Worm (Caenorhabditis elegans): ENCODE measurements around the gene F44E7.5.

ce11 chrV:5822968-5823367, 42.2 kb upstream of the F44E7.5 start:
- TF ChIP-seq ztf-23 (GFP tag; IDR thresholded peaks at IDR 0.05) (no peak), ref-1 (GFP tag; conservative IDR thresholded peaks at IDR 0.05) (no peak), cog-1 (tag; optimal IDR thresholded peaks at IDR 0.05) (no peak), flt-1 (GFP tag; IDR thresholded peaks at IDR 0.05) (no peak), T22C8.4 (GFP tag; IDR thresholded peaks at IDR 0.05) (no peak)

All from whole organism, midembryonic.